Worm (Caenorhabditis elegans) whole organism, L1 larva: ENCODE measurements around the gene cyp-13A8.

Source experiments
- lin-39 ChIP-seq: fragments of 150-350 bp; optimal IDR thresholded peaks from 2 replicates; lab custom pipeline; 2014; ENCODE audit warnings: missing biosample characterization, missing genetic modification reagents, missing genetic modification characterization
- nhr-76 ChIP-seq: sonication (generic microtip); optimal IDR thresholded peaks from 2 replicates; lab custom pipeline; 2017; ENCODE audit warnings: missing biosample characterization, missing genetic modification characterization
- unc-130 ChIP-seq: fragments of 150-350 bp; optimal IDR thresholded peaks from 2 replicates; lab custom pipeline; 2017; ENCODE audit warnings: missing biosample characterization, missing genetic modification characterization, inconsistent platforms
- ztf-11 ChIP-seq, 2 experiments: sonication (generic microtip); optimal IDR thresholded peaks; 2 replicates each; lab custom pipeline; 2016 to 2017; ENCODE audit warnings: missing genetic modification characterization in 2 of 2, missing biosample characterization in 1 of 2, missing compliant biosample characterization in 1 of 2

DNA sequence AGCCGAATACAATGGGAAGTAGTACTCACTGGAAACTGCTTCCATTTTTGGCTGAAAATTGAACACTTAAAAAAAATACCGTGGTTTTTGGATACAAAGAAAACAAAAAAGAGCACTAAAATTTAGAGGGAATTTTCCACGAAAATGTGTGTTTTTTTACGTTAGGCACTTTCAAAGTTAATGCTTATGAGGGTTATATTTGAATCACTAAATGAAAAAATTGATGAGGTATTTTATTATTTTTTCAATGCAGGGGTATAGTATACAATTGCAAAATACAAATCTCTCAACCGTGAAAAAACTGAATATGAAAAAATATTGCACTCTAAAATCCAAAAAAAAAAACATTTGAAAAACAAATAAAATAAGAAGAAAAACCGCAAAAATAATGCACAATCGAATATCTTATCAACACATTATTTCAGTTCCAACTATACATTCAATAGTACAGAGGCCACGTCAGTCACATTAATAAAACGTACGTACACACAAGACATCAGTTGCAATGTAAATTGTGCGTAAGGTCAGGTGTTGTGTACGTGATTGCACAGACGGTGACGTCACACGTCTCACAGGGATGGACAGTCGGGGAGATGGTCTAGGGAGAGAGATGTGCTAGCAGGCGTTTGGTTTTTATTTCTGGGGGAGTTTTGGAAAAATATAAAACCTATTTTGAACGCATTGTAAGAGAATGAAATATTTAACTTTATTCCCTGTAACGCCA is 37.4 kb downstream of the cyp-13A8 start, which contains the start of gene aqp-10:
- no peak for TF ChIP-seq ztf-11 (tag; optimal IDR thresholded peaks at IDR 0.05; lab: Kevin White, UChicago)
- TF ChIP-seq unc-130: no peak
- TF ChIP-seq lin-39 (tag; lab: Kevin White, UChicago): no peak
- TF ChIP-seq nhr-76: no peak
